Fruit fly (Drosophila melanogaster): ENCODE data around the gene CG33128.
A peak's percentile ranks its signal among the peaks of the same experiment; 100 is the strongest.

dm6 chr2L:1455498-1455897 lies 38.4 kb upstream of the CG33128 start:
- TF ChIP-seq Snoo (tag; optimal IDR thresholded peaks at IDR 0.05) (no peak), Pif1B (GFP tag; optimal IDR thresholded peaks at IDR 0.05) (no peak), D1 (tag; optimal IDR thresholded peaks at IDR 0.05) (no peak), CG8301 (tag; optimal IDR thresholded peaks at IDR 0.05) (peak; percentile 53), CG10348 (GFP tag; IDR thresholded peaks at IDR 0.05) (no peak), CG32121 (GFP tag; IDR thresholded peaks at IDR 0.05) (no peak), gl (tag; optimal IDR thresholded peaks at IDR 0.05) (no peak)

Data from whole organism, pupa.